Fruit fly (Drosophila melanogaster) Kc167 (cell line): ENCODE data around the gene CG1979.

ENCODE experiments used
- Myc ChIP-seq: fragments of >200 bp; optimal IDR thresholded peaks from 2 replicates; lab custom pipeline; 2017; ENCODE audit warnings: missing external identifiers
- Sin3A ChIP-seq: fragments of >200 bp; optimal IDR thresholded peaks from 2 replicates; lab custom pipeline; 2018; ENCODE audit warnings: missing external identifiers
- insv ChIP-seq: fragments of >200 bp; optimal IDR thresholded peaks from 3 replicates; lab custom pipeline; 2018; ENCODE audit warnings: missing external identifiers
- psq ChIP-seq: fragments of >200 bp; optimal IDR thresholded peaks from 2 replicates; lab custom pipeline; 2017; ENCODE audit warnings: missing external identifiers

dm6 chr3R:7081972-7082371, 27.6 kb downstream of the CG1979 start, which contains the start of gene Dpck:
- TF ChIP-seq insv (lab: Kevin White, UChicago): no peak
- no peak for TF ChIP-seq psq (lab: Kevin White, UChicago)
- TF ChIP-seq Sin3A: no peak
- no peak for TF ChIP-seq Myc (lab: Kevin White, UChicago)
